Worm (Caenorhabditis elegans): ENCODE measurements around the gene rbr-2.

Gene rbr-2

ce11 chrIV:10918877-10919560 is 851 bp upstream of the rbr-2 start:
- TF ChIP-seq tbx-8 (GFP tag; optimal IDR thresholded peaks at IDR 0.05) (no peak), lsy-2 (tag; optimal IDR thresholded peaks at IDR 0.05) (peak; percentile 21), ztf-11 (tag; optimal IDR thresholded peaks at IDR 0.05) (no peak), nhr-28 (tag; optimal IDR thresholded peaks at IDR 0.05) (no peak), unc-120 (tag; optimal IDR thresholded peaks at IDR 0.05; ENCODE audit: poor library complexity, severe bottlenecking) (peak; percentile 13), nhr-12 (tag; optimal IDR thresholded peaks at IDR 0.05) (no peak), snpc-4 (tag; optimal IDR thresholded peaks at IDR 0.05) (no peak), mls-2 (tag; optimal IDR thresholded peaks at IDR 0.05) (peak; percentile 48), ces-1 (GFP tag; optimal IDR thresholded peaks at IDR 0.05) (peak; percentile 79), mep-1 (tag; optimal IDR thresholded peaks at IDR 0.05) (peak; percentile 40), mab-5 (tag; optimal IDR thresholded peaks at IDR 0.05) (no peak), unc-39 (tag; optimal IDR thresholded peaks at IDR 0.05) (no peak), blmp-1 (tag; optimal IDR thresholded peaks at IDR 0.05) (no peak), pha-4 (tag; optimal IDR thresholded peaks at IDR 0.05) (peak; percentile 39), nhr-2 (tag; optimal IDR thresholded peaks at IDR 0.05) (no peak), nhr-237 (tag; optimal IDR thresholded peaks at IDR 0.05) (peak; percentile 20), unc-62 (GFP tag; optimal IDR thresholded peaks at IDR 0.05) (peak; percentile 14), sem-2 (GFP tag; optimal IDR thresholded peaks at IDR 0.05) (no peak), lin-13 (tag; optimal IDR thresholded peaks at IDR 0.05) (no peak), M03D4.4 (tag; optimal IDR thresholded peaks at IDR 0.05) (peak; percentile 30), ceh-39 (tag; optimal IDR thresholded peaks at IDR 0.05) (peak; percentile 32), hlh-1 (tag; optimal IDR thresholded peaks at IDR 0.05) (peak; percentile 45), elt-1 (tag; optimal IDR thresholded peaks at IDR 0.05; ENCODE audit: borderline replicate concordance, insufficient read depth) (peak; percentile 27), drap-1 (GFP tag; optimal IDR thresholded peaks at IDR 0.05) (no peak), flh-1 (GFP tag; optimal IDR thresholded peaks at IDR 0.05) (no peak), lin-32 (GFP tag; optimal IDR thresholded peaks at IDR 0.05) (no peak), ham-2 (GFP tag; optimal IDR thresholded peaks at IDR 0.05) (no peak), nhr-76 (tag; optimal IDR thresholded peaks at IDR 0.05) (no peak), bed-3 (GFP tag; optimal IDR thresholded peaks at IDR 0.05) (no peak), elt-3 (tag; optimal IDR thresholded peaks at IDR 0.05) (no peak), ceh-43 (GFP tag; optimal IDR thresholded peaks at IDR 0.05) (no peak), cnd-1 (tag; optimal IDR thresholded peaks at IDR 0.05) (no peak), zip-8 (tag; optimal IDR thresholded peaks at IDR 0.05) (no peak)

ce11 chrIV:10933062-10933552 is 13.2 kb downstream of the rbr-2 start, which contains the start of the genes dnc-1 and lsm-7:
Gene dnc-1 (minus strand): TSS chrIV:10933203.
Gene lsm-7 (plus strand): TSS chrIV:10933502.
- TF ChIP-seq cnd-1 (tag; optimal IDR thresholded peaks at IDR 0.05) (peak; percentile 4), tbx-8 (GFP tag; optimal IDR thresholded peaks at IDR 0.05) (no peak), nhr-28 (tag; optimal IDR thresholded peaks at IDR 0.05) (no peak), unc-120 (tag; optimal IDR thresholded peaks at IDR 0.05; ENCODE audit: poor library complexity, severe bottlenecking) (peak; percentile 18), nhr-2 (tag; optimal IDR thresholded peaks at IDR 0.05) (no peak), mab-5 (tag; optimal IDR thresholded peaks at IDR 0.05) (no peak), ceh-43 (GFP tag; optimal IDR thresholded peaks at IDR 0.05) (no peak), elt-1 (tag; optimal IDR thresholded peaks at IDR 0.05; ENCODE audit: borderline replicate concordance, insufficient read depth) (no peak), mls-2 (tag; optimal IDR thresholded peaks at IDR 0.05) (peak; percentile 24), ceh-39 (tag; optimal IDR thresholded peaks at IDR 0.05) (peak; percentile 15), ceh-83 (GFP tag; optimal IDR thresholded peaks at IDR 0.05) (no peak), lsy-2 (tag; optimal IDR thresholded peaks at IDR 0.05) (peak; percentile 71), pha-4 (tag; optimal IDR thresholded peaks at IDR 0.05) (no peak), ztf-11 (tag; optimal IDR thresholded peaks at IDR 0.05) (no peak), lin-13 (tag; optimal IDR thresholded peaks at IDR 0.05) (no peak), bed-3 (GFP tag; optimal IDR thresholded peaks at IDR 0.05) (no peak), unc-62 (GFP tag; optimal IDR thresholded peaks at IDR 0.05) (no peak), drap-1 (GFP tag; optimal IDR thresholded peaks at IDR 0.05) (no peak), lin-32 (GFP tag; optimal IDR thresholded peaks at IDR 0.05) (no peak), hlh-1 (tag; optimal IDR thresholded peaks at IDR 0.05) (no peak), M03D4.4 (tag; optimal IDR thresholded peaks at IDR 0.05) (no peak), flh-1 (GFP tag; optimal IDR thresholded peaks at IDR 0.05) (no peak), nhr-12 (tag; optimal IDR thresholded peaks at IDR 0.05) (no peak), sem-2 (GFP tag; optimal IDR thresholded peaks at IDR 0.05) (no peak), zip-8 (tag; optimal IDR thresholded peaks at IDR 0.05) (no peak), nhr-76 (tag; optimal IDR thresholded peaks at IDR 0.05) (no peak), mep-1 (tag; optimal IDR thresholded peaks at IDR 0.05) (peak; percentile 54), sptf-1 (tag; optimal IDR thresholded peaks at IDR 0.05) (no peak), ces-1 (GFP tag; optimal IDR thresholded peaks at IDR 0.05) (no peak), unc-39 (tag; optimal IDR thresholded peaks at IDR 0.05) (no peak)

Data from whole organism, mixed stage, embryonic.